Fruit fly (Drosophila melanogaster) whole organism, embryonic: Measurements from ENCODE around the gene pps.

Experiments
- BEAF-32 ChIP-seq: fragments of 200-800 bp; sonication (Bioruptor generic); optimal IDR thresholded peaks from 3 replicates; lab custom pipeline; 2017; ENCODE audit warnings: missing biosample characterization, missing genetic modification characterization, mild to moderate bottlenecking, moderate library complexity, missing genetic modification reagents
- CG10147 ChIP-seq: fragments of 200-800 bp; sonication (Bioruptor generic); optimal IDR thresholded peaks from 2 replicates; lab custom pipeline; 2019; ENCODE audit warnings: missing biosample characterization, mild to moderate bottlenecking, missing genetic modification characterization, moderate library complexity
- CG10267 ChIP-seq: fragments of 200-800 bp; sonication (Bioruptor generic); optimal IDR thresholded peaks from 2 replicates; lab custom pipeline; 2018; ENCODE audit warnings: missing biosample characterization, mild to moderate bottlenecking, missing genetic modification characterization, moderate library complexity
- CG10565 ChIP-seq: fragments of 200-800 bp; sonication (Bioruptor generic); optimal IDR thresholded peaks from 3 replicates; lab custom pipeline; 2016; ENCODE audit warnings: missing biosample characterization, mild to moderate bottlenecking, missing genetic modification characterization
- CG11560 ChIP-seq: fragments of 200-800 bp; sonication (Bioruptor generic); IDR thresholded peaks from 3 replicates; pipeline ENCODE4 v1.3.6; 2022; ENCODE audit warnings: missing biosample characterization, missing genetic modification characterization
- CG15514 ChIP-seq: fragments of 200-800 bp; sonication (Bioruptor generic); optimal IDR thresholded peaks from 3 replicates; lab custom pipeline; 2017; ENCODE audit warnings: missing biosample characterization, missing genetic modification characterization, mild to moderate bottlenecking, moderate library complexity, missing genetic modification reagents
- CG17385 ChIP-seq: fragments of 200-800 bp; sonication (Bioruptor generic); optimal IDR thresholded peaks from 3 replicates; lab custom pipeline; 2018; ENCODE audit warnings: missing biosample characterization, mild to moderate bottlenecking, missing genetic modification characterization
- CG17829 ChIP-seq: fragments of 200-800 bp; optimal IDR thresholded peaks from 2 replicates; lab custom pipeline; 2019; ENCODE audit warnings: missing biosample characterization, mild to moderate bottlenecking, missing genetic modification characterization, moderate library complexity
- CG2116 ChIP-seq: fragments of 200-800 bp; sonication (Bioruptor generic); optimal IDR thresholded peaks from 3 replicates; lab custom pipeline; 2018; ENCODE audit warnings: missing biosample characterization, mild to moderate bottlenecking, missing genetic modification characterization
- CG2120 ChIP-seq: fragments of 200-800 bp; sonication (Bioruptor generic); optimal IDR thresholded peaks from 3 replicates; lab custom pipeline; 2016; ENCODE audit warnings: missing biosample characterization, missing genetic modification characterization
- CG30020 ChIP-seq: fragments of 200-800 bp; optimal IDR thresholded peaks from 2 replicates; lab custom pipeline; 2019; ENCODE audit warnings: missing biosample characterization, mild to moderate bottlenecking, missing genetic modification characterization, moderate library complexity
- CG3163 ChIP-seq: fragments of 200-800 bp; sonication (Bioruptor generic); optimal IDR thresholded peaks from 3 replicates; lab custom pipeline; 2016; ENCODE audit warnings: missing biosample characterization, missing genetic modification characterization
- CG6791 ChIP-seq: fragments of 200-800 bp; sonication (Bioruptor generic); IDR thresholded peaks from 3 replicates; pipeline ENCODE4 v1.3.6; 2022; ENCODE audit warnings: missing biosample characterization, missing genetic modification characterization; ENCODE audit not compliant: partially characterized antibody
- CG8924 ChIP-seq: fragments of 200-800 bp; optimal IDR thresholded peaks from 3 replicates; lab custom pipeline; 2019; ENCODE audit warnings: missing biosample characterization, mild to moderate bottlenecking, missing genetic modification characterization, moderate library complexity
- CG9797 ChIP-seq: fragments of 200-800 bp; sonication (Bioruptor generic); optimal IDR thresholded peaks from 3 replicates; lab custom pipeline; 2018; ENCODE audit warnings: missing biosample characterization, mild to moderate bottlenecking, missing genetic modification characterization
- D19A ChIP-seq: fragments of 200-800 bp; optimal IDR thresholded peaks from 3 replicates; lab custom pipeline; 2019; ENCODE audit warnings: missing biosample characterization, mild to moderate bottlenecking, missing genetic modification characterization, moderate library complexity
- Dll ChIP-seq: fragments of 200-800 bp; sonication (Bioruptor generic); IDR thresholded peaks from 4 replicates; pipeline ENCODE4 v1.3.6; 2022; ENCODE audit warnings: missing biosample characterization, missing genetic modification characterization; ENCODE audit not compliant: partially characterized antibody
- Dp ChIP-seq: fragments of 200-800 bp; sonication (Bioruptor generic); optimal IDR thresholded peaks from 2 replicates; lab custom pipeline; 2018; ENCODE audit warnings: missing biosample characterization, mild to moderate bottlenecking, missing genetic modification characterization, moderate library complexity
- E2f2 ChIP-seq: fragments of 200-800 bp; sonication (Bioruptor generic); IDR thresholded peaks from 2 replicates; pipeline ENCODE4 v1.3.6; 2022; ENCODE audit warnings: missing biosample characterization, missing genetic modification characterization
- HmgZ ChIP-seq: fragments of 200-800 bp; sonication (Bioruptor generic); optimal IDR thresholded peaks from 2 replicates; lab custom pipeline; 2018; ENCODE audit warnings: missing biosample characterization, mild to moderate bottlenecking, missing genetic modification characterization
- MBD-R2 ChIP-seq: fragments of 200-800 bp; sonication (Bioruptor generic); IDR thresholded peaks from 2 replicates; pipeline ENCODE4 v1.3.6; 2022; ENCODE audit warnings: missing biosample characterization, missing genetic modification characterization
- MESR4 ChIP-seq: fragments of 200-800 bp; sonication (Bioruptor generic); optimal IDR thresholded peaks from 2 replicates; lab custom pipeline; 2018; ENCODE audit warnings: missing biosample characterization, mild to moderate bottlenecking, missing genetic modification characterization, moderate library complexity
- Scr ChIP-seq: fragments of 200-800 bp; sonication (Bioruptor generic); IDR thresholded peaks from 2 replicates; pipeline ENCODE4 v1.3.6; 2022; ENCODE audit warnings: missing biosample characterization, missing genetic modification characterization; ENCODE audit not compliant: partially characterized antibody
- TFAM ChIP-seq: fragments of 200-800 bp; sonication (Bioruptor generic); optimal IDR thresholded peaks from 2 replicates; lab custom pipeline; 2017; ENCODE audit warnings: missing biosample characterization, missing genetic modification characterization, inconsistent platforms
- YL-1 ChIP-seq: fragments of 200-800 bp; sonication (Bioruptor generic); optimal IDR thresholded peaks from 3 replicates; lab custom pipeline; 2017; ENCODE audit warnings: missing biosample characterization, mild to moderate bottlenecking, missing genetic modification characterization
- bab2 ChIP-seq: fragments of 200-800 bp; sonication (Bioruptor generic); optimal IDR thresholded peaks from 2 replicates; lab custom pipeline; 2016; ENCODE audit warnings: missing biosample characterization, missing genetic modification characterization
- bbx ChIP-seq: fragments of 200-800 bp; sonication (Bioruptor generic); IDR thresholded peaks from 2 replicates; pipeline ENCODE4 v1.3.6; 2022; ENCODE audit warnings: missing biosample characterization, missing genetic modification characterization; ENCODE audit not compliant: partially characterized antibody
- bigmax ChIP-seq: fragments of 200-800 bp; sonication (Bioruptor generic); optimal IDR thresholded peaks from 2 replicates; lab custom pipeline; 2018; ENCODE audit warnings: missing biosample characterization, mild to moderate bottlenecking, missing genetic modification characterization
- dmrt99B ChIP-seq: fragments of 200-800 bp; sonication (Bioruptor generic); optimal IDR thresholded peaks from 2 replicates; lab custom pipeline; 2018; ENCODE audit warnings: missing biosample characterization, mild to moderate bottlenecking, missing genetic modification characterization, moderate library complexity
- gfzf ChIP-seq: fragments of 200-800 bp; sonication (Bioruptor generic); optimal IDR thresholded peaks from 2 replicates; lab custom pipeline; 2016; ENCODE audit warnings: missing biosample characterization, mild to moderate bottlenecking, missing genetic modification characterization, moderate library complexity
- grn ChIP-seq: fragments of 200-800 bp; sonication (Bioruptor generic); optimal IDR thresholded peaks from 3 replicates; lab custom pipeline; 2017; ENCODE audit warnings: missing biosample characterization, missing genetic modification characterization
- kah ChIP-seq: fragments of 200-800 bp; sonication (Bioruptor generic); optimal IDR thresholded peaks from 2 replicates; lab custom pipeline; 2018; ENCODE audit warnings: missing biosample characterization, mild to moderate bottlenecking, missing genetic modification characterization
- mam ChIP-seq: fragments of 200-800 bp; sonication (Bioruptor generic); optimal IDR thresholded peaks from 3 replicates; lab custom pipeline; 2016; ENCODE audit warnings: missing biosample characterization, missing genetic modification characterization
- psq ChIP-seq: fragments of 200-800 bp; sonication (Bioruptor generic); optimal IDR thresholded peaks from 2 replicates; lab custom pipeline; 2017; ENCODE audit warnings: missing biosample characterization, missing genetic modification characterization
- pzg ChIP-seq: fragments of 200-800 bp; sonication (Bioruptor generic); optimal IDR thresholded peaks from 3 replicates; lab custom pipeline; 2018; ENCODE audit warnings: missing biosample characterization, mild to moderate bottlenecking, missing genetic modification characterization, moderate library complexity
- sens ChIP-seq: fragments of 200-800 bp; sonication (Bioruptor generic); peaks from one replicate; lab custom pipeline; 2016; ENCODE audit warnings: missing biosample characterization, missing genetic modification characterization
- tll ChIP-seq, 2 experiments: fragments of 200-800 bp in 1 of 2; fragments of >200 bp in 1 of 2; sonication (Bioruptor generic) in 1 of 2; optimal IDR thresholded peaks; 2 replicates each; lab custom pipeline; 2017 to 2019; ENCODE audit warnings: missing biosample characterization in 2 of 2, missing genetic modification characterization in 2 of 2, mild to moderate bottlenecking in 1 of 2, moderate library complexity in 1 of 2
- tup ChIP-seq: fragments of 200-800 bp; sonication (Bioruptor generic); optimal IDR thresholded peaks from 2 replicates; lab custom pipeline; 2016; ENCODE audit warnings: missing biosample characterization, mild to moderate bottlenecking, missing genetic modification characterization, moderate library complexity
- unc-4 ChIP-seq: fragments of 200-800 bp; sonication (Bioruptor generic); IDR thresholded peaks from 2 replicates; pipeline ENCODE4 v1.3.6; 2022; ENCODE audit warnings: missing biosample characterization, missing genetic modification characterization; ENCODE audit not compliant: partially characterized antibody
- zen ChIP-seq: fragments of 200-800 bp; sonication (Bioruptor generic); optimal IDR thresholded peaks from 3 replicates; lab custom pipeline; 2018; ENCODE audit warnings: missing biosample characterization, mild to moderate bottlenecking, missing genetic modification characterization, moderate library complexity

The pps gene

DNA sequence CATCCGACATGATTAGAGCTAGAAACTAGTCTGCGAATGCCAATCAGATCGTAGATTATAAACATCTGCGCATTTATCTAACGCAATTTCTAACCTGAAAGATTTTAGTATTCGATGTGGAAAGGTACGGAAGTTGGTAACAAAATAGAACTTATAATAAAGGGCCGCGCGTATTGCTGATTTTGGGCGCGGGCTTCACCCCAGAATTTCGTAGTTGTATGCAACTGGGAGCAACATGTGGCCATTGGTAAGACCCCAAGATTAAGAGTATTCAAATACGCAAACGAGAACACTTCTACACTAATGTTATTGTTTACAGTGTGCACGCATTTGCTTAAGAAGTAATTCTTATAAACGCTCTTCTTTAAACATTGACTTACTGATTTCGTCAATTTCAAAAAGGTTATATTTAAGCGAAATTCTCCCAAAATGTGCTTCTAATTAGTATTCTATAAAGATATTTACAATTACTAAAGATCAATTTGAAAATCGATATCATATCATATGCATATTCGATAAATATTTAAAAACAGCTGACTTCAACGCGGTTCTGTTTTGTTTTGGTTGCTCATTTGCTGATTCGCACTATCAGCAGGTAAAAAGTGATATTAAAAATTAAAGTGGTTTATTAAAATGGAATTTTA, 46.4 kb downstream of the pps start, which contains the start of the genes CG5961 and Polr3C (continued):
- peak; percentile 71 for TF ChIP-seq gfzf (GFP tag; lab: Kevin White, UChicago)
- peak; percentile 15 for TF ChIP-seq CG8924
- TF ChIP-seq CG10147 (GFP tag; lab: Kevin White, UChicago) = no peak
- peak; percentile 61 for TF ChIP-seq D19A
- peak; percentile 10 for TF ChIP-seq CG17829 (tag; lab: Kevin White, UChicago)
- TF ChIP-seq MESR4 = peak; percentile 71
- TF ChIP-seq CG9797 (GFP tag; lab: Kevin White, UChicago) = peak; percentile 62
- TF ChIP-seq dmrt99B (tag; lab: Kevin White, UChicago) = no peak
- peak; percentile 43; the same call in 1 of the 2 replicates for TF ChIP-seq unc-4 (GFP tag; lab: Robert Waterston, UW)
- peak; percentile 69 for TF ChIP-seq MBD-R2 (GFP tag; lab: Robert Waterston, UW)
- TF ChIP-seq bigmax = peak; percentile 74
- peak; percentile 70 for TF ChIP-seq CG15514 (GFP tag; lab: Kevin White, UChicago)
- TF ChIP-seq bab2 (GFP tag; lab: Kevin White, UChicago) = no peak
- no peak for TF ChIP-seq CG10565 (GFP tag; lab: Kevin White, UChicago)
- TF ChIP-seq CG2120 = peak; percentile 10
- peak; percentile 75 for TF ChIP-seq E2f2 (GFP tag; lab: Robert Waterston, UW)
- peak; percentile 45 for TF ChIP-seq CG10267 (tag; lab: Kevin White, UChicago)
- peak; percentile 51 for TF ChIP-seq BEAF-32 (GFP tag; lab: Kevin White, UChicago)
- peak; percentile 65 for TF ChIP-seq YL-1 (GFP tag; lab: Kevin White, UChicago)
- 0 out of 2 replicates have a peak, but pooled peaks have one; percentile 31 for TF ChIP-seq bbx (GFP tag; lab: Robert Waterston, UW)
- TF ChIP-seq tup = no peak
- TF ChIP-seq Scr (GFP tag; lab: Robert Waterston, UW) = peak; percentile 17
- TF ChIP-seq kah (GFP tag; lab: Kevin White, UChicago) = peak; percentile 67
- TF ChIP-seq Dll (GFP tag; lab: Robert Waterston, UW) = peak; percentile 43; the same call in 2 of the 4 replicates
- TF ChIP-seq zen = peak; percentile 11
- no peak for TF ChIP-seq TFAM (GFP tag; lab: Kevin White, UChicago)
- TF ChIP-seq tll (GFP tag; optimal IDR thresholded peaks at IDR 0.05; lab: Kevin White, UChicago) = peak in 1 of 2 experiments; percentile 65
- TF ChIP-seq HmgZ (tag; lab: Kevin White, UChicago) = peak; percentile 24
- peak; percentile 80 for TF ChIP-seq psq (GFP tag; lab: Kevin White, UChicago)
- TF ChIP-seq CG17385 (GFP tag; lab: Kevin White, UChicago) = no peak
- TF ChIP-seq Dp (GFP tag; lab: Kevin White, UChicago) = peak; percentile 71
- no peak for TF ChIP-seq mam
- TF ChIP-seq CG30020 (tag; lab: Kevin White, UChicago) = peak; percentile 13
- peak; percentile 35 for TF ChIP-seq CG3163 (GFP tag; lab: Kevin White, UChicago)
- TF ChIP-seq CG11560 (tag; lab: Robert Waterston, UW) = peak; percentile 95
- TF ChIP-seq pzg (GFP tag; lab: Kevin White, UChicago) = peak; percentile 63
- peak; percentile 27 for TF ChIP-seq sens
- 0 out of 3 replicates have a peak, but pooled peaks have one; percentile 19 for TF ChIP-seq CG6791 (GFP tag; lab: Robert Waterston, UW)
- peak; percentile 24 for TF ChIP-seq grn
- TF ChIP-seq CG2116 (GFP tag; lab: Kevin White, UChicago) = peak; percentile 71
- TF ChIP-seq, all 482 proteins: peak for 56
